Worm (Caenorhabditis elegans) whole organism, early embryonic: ENCODE results near the gene cth-2.

Experiments used
- B0310.2 ChIP-seq: sonication (generic microtip); optimal IDR thresholded peaks from 2 replicates; lab custom pipeline; 2016; ENCODE audit warnings: mild to moderate bottlenecking, missing genetic modification characterization, missing compliant biosample characterization
- F13C5.2 ChIP-seq: sonication (generic microtip); optimal IDR thresholded peaks from 2 replicates; lab custom pipeline; 2017; ENCODE audit warnings: mild to moderate bottlenecking, missing genetic modification characterization, inconsistent platforms, missing compliant biosample characterization
- aly-1 ChIP-seq: sonication (generic microtip); optimal IDR thresholded peaks from 2 replicates; lab custom pipeline; 2016; ENCODE audit warnings: missing genetic modification characterization, missing compliant biosample characterization
- ama-1 ChIP-seq: fragments of 150-350 bp; optimal IDR thresholded peaks from 2 replicates; lab custom pipeline; 2014
- ceh-13 ChIP-seq: fragments of 200-800 bp; sonication (Bioruptor generic); optimal IDR thresholded peaks from 2 replicates; lab custom pipeline; 2018; ENCODE audit warnings: mild to moderate bottlenecking, missing genetic modification characterization, missing compliant biosample characterization
- ceh-36 ChIP-seq: sonication (generic microtip); optimal IDR thresholded peaks from 2 replicates; lab custom pipeline; 2016; ENCODE audit warnings: missing genetic modification characterization, inconsistent platforms, missing compliant biosample characterization
- ets-7 ChIP-seq: sonication (generic microtip); optimal IDR thresholded peaks from 2 replicates; lab custom pipeline; 2016; ENCODE audit warnings: missing genotype, missing genetic modification characterization, missing compliant biosample characterization
- flt-1 ChIP-seq: fragments of 200-800 bp; sonication (Bioruptor generic); IDR thresholded peaks from 2 replicates; pipeline ENCODE4 v1.3.6; 2022; ENCODE audit warnings: missing genetic modification characterization, missing compliant biosample characterization
- hmbx-1 ChIP-seq: sonication (generic microtip); optimal IDR thresholded peaks from 2 replicates; lab custom pipeline; 2016; ENCODE audit warnings: mild to moderate bottlenecking, missing genetic modification characterization, missing compliant biosample characterization
- hmg-4 ChIP-seq: fragments of 200-800 bp; sonication (Bioruptor generic); optimal IDR thresholded peaks from 2 replicates; lab custom pipeline; 2018; ENCODE audit warnings: mild to moderate bottlenecking, missing genetic modification characterization, missing compliant biosample characterization
- hnd-1 ChIP-seq: sonication (generic microtip); optimal IDR thresholded peaks from 2 replicates; lab custom pipeline; 2016; ENCODE audit warnings: missing genetic modification characterization, missing compliant biosample characterization
- pes-1 ChIP-seq: fragments of 200-800 bp; sonication (Bioruptor generic); IDR thresholded peaks from 2 replicates; pipeline ENCODE4 v1.3.6; 2022; ENCODE audit warnings: missing genetic modification reagents, missing genetic modification characterization, missing compliant biosample characterization
- scrt-1 ChIP-seq: fragments of 200-800 bp; sonication (Bioruptor generic); IDR thresholded peaks from 2 replicates; pipeline ENCODE4 v1.3.6; 2022; ENCODE audit warnings: missing genetic modification characterization, missing compliant biosample characterization
- sea-1 ChIP-seq: fragments of 200-800 bp; sonication (Bioruptor generic); conservative IDR thresholded peaks from 2 replicates; pipeline ENCODE4 v1.3.6; 2022; ENCODE audit warnings: missing genetic modification characterization, missing compliant biosample characterization
- tbx-11 ChIP-seq: fragments of 200-800 bp; sonication (Bioruptor generic); IDR thresholded peaks from 2 replicates; pipeline ENCODE4 v1.3.6; 2022; ENCODE audit warnings: missing genetic modification characterization, missing compliant biosample characterization
- tbx-37 ChIP-seq: fragments of 200-800 bp; sonication (Bioruptor generic); conservative IDR thresholded peaks from 2 replicates; pipeline ENCODE4 v1.3.6; 2022; ENCODE audit warnings: missing genetic modification reagents, missing genetic modification characterization, missing compliant biosample characterization
- tra-4 ChIP-seq: sonication (generic microtip); optimal IDR thresholded peaks from 2 replicates; lab custom pipeline; 2017; ENCODE audit warnings: missing genetic modification characterization, missing compliant biosample characterization

cth-2 gene

ce11 chrII:7057860-7058259, at the start of gene cth-2:
Gene cth-2 (minus strand): TSS chrII:7057960.
- TF ChIP-seq tbx-37 (GFP tag; lab: Robert Waterston, UW) (no peak), B0310.2 (tag; lab: Kevin White, UChicago) (no peak), tra-4 (tag; lab: Kevin White, UChicago) (no peak), flt-1 (GFP tag; lab: Robert Waterston, UW) (no peak), ets-7 (tag; lab: Kevin White, UChicago) (no peak), pes-1 (no peak), ceh-36 (no peak), scrt-1 (GFP tag; lab: Robert Waterston, UW) (no peak), ceh-13 (GFP tag; lab: Kevin White, UChicago) (no peak), aly-1 (tag; lab: Kevin White, UChicago) (no peak), hmg-4 (no peak), tbx-11 (GFP tag; lab: Robert Waterston, UW) (no peak)

ce11 chrII:7106313-7106712, 48.6 kb upstream of the cth-2 start:
- no peak for TF ChIP-seq tbx-11 (GFP tag; lab: Robert Waterston, UW)
- no peak for TF ChIP-seq scrt-1 (GFP tag; lab: Robert Waterston, UW)
- TF ChIP-seq ama-1 (lab: Kevin White, UChicago) = no peak
- no peak for TF ChIP-seq ets-7 (tag; lab: Kevin White, UChicago)
- TF ChIP-seq flt-1 (GFP tag; lab: Robert Waterston, UW) = no peak
- no peak for TF ChIP-seq hmg-4
- no peak for TF ChIP-seq F13C5.2 (tag; lab: Kevin White, UChicago)
- TF ChIP-seq B0310.2 (tag; lab: Kevin White, UChicago) = no peak
- no peak for TF ChIP-seq hmbx-1
- no peak for TF ChIP-seq ceh-13 (GFP tag; lab: Kevin White, UChicago)
- TF ChIP-seq sea-1 (GFP tag; lab: Robert Waterston, UW) = no peak
- no peak for TF ChIP-seq ceh-36
- no peak for TF ChIP-seq tra-4 (tag; lab: Kevin White, UChicago)
- no peak for TF ChIP-seq aly-1 (tag; lab: Kevin White, UChicago)
- no peak for TF ChIP-seq hnd-1 (tag; lab: Kevin White, UChicago)
- no peak for TF ChIP-seq tbx-37 (GFP tag; lab: Robert Waterston, UW)

ce11 chrII:7104794-7105613, 47.2 kb upstream of the cth-2 start, which contains the start of the genes farl-11 and rpl-33:
Gene farl-11 (minus strand): TSS chrII:7105035.
Gene rpl-33 (plus strand): TSS chrII:7105563.
- no peak for TF ChIP-seq scrt-1 (GFP tag; lab: Robert Waterston, UW)
- peak; percentile 51 for TF ChIP-seq F13C5.2 (tag; lab: Kevin White, UChicago)
- TF ChIP-seq flt-1 (GFP tag; lab: Robert Waterston, UW) = 0 out of 2 replicates have a peak, but pooled peaks have one; percentile 27

ce11 chrII:7103111-7103510, 45.4 kb upstream of the cth-2 start:
- TF ChIP-seq hnd-1 (tag; lab: Kevin White, UChicago) = no peak
- TF ChIP-seq aly-1 (tag; lab: Kevin White, UChicago) = no peak
- TF ChIP-seq tbx-11 (GFP tag; lab: Robert Waterston, UW) = no peak
- TF ChIP-seq hmbx-1 = no peak
- TF ChIP-seq B0310.2 (tag; lab: Kevin White, UChicago) = no peak
- no peak for TF ChIP-seq ceh-13 (GFP tag; lab: Kevin White, UChicago)
- TF ChIP-seq scrt-1 (GFP tag; lab: Robert Waterston, UW) = no peak
- TF ChIP-seq hmg-4 = no peak
- TF ChIP-seq F13C5.2 (tag; lab: Kevin White, UChicago) = no peak
- no peak for TF ChIP-seq flt-1 (GFP tag; lab: Robert Waterston, UW)
- no peak for TF ChIP-seq tbx-37 (GFP tag; lab: Robert Waterston, UW)
- no peak for TF ChIP-seq ama-1 (lab: Kevin White, UChicago)
- no peak for TF ChIP-seq ets-7 (tag; lab: Kevin White, UChicago)
- TF ChIP-seq sea-1 (GFP tag; lab: Robert Waterston, UW) = no peak
- TF ChIP-seq pes-1 = no peak

- TF ChIP-seq ceh-13 (GFP tag; lab: Kevin White, UChicago) (no peak), ets-7 (tag; lab: Kevin White, UChicago) (no peak), hmbx-1 (no peak), sea-1 (GFP tag; lab: Robert Waterston, UW) (no peak), B0310.2 (tag; lab: Kevin White, UChicago) (no peak), tra-4 (tag; lab: Kevin White, UChicago) (no peak), scrt-1 (GFP tag; lab: Robert Waterston, UW) (no peak), ceh-36 (no peak)
Measured at ce11 chrII:7102288-7102687, 44.5 kb upstream of the cth-2 start.

ce11 chrII:7100838-7101237, 43.1 kb upstream of the cth-2 start, which contains the start of gene mmaa-1:
Gene mmaa-1 (minus strand): TSS chrII:7101165.
- TF ChIP-seq tbx-11 (GFP tag; lab: Robert Waterston, UW) (no peak), flt-1 (GFP tag; lab: Robert Waterston, UW) (no peak), ceh-36 (no peak), B0310.2 (tag; lab: Kevin White, UChicago) (no peak), ceh-13 (GFP tag; lab: Kevin White, UChicago) (no peak), tbx-37 (GFP tag; lab: Robert Waterston, UW) (no peak), ama-1 (lab: Kevin White, UChicago) (no peak), sea-1 (GFP tag; lab: Robert Waterston, UW) (no peak), hmg-4 (no peak), aly-1 (tag; lab: Kevin White, UChicago) (no peak), tra-4 (tag; lab: Kevin White, UChicago) (no peak), hnd-1 (tag; lab: Kevin White, UChicago) (no peak), hmbx-1 (no peak), scrt-1 (GFP tag; lab: Robert Waterston, UW) (no peak), pes-1 (no peak), F13C5.2 (tag; lab: Kevin White, UChicago) (no peak), ets-7 (tag; lab: Kevin White, UChicago) (no peak)
